Fruit fly (Drosophila melanogaster) whole organism, embryonic: ENCODE data around the gene CG3149.

ENCODE experiments used
- Bteb2 ChIP-seq: fragments of 200-800 bp; sonication (Bioruptor generic); optimal IDR thresholded peaks from 2 replicates; lab custom pipeline; 2016; ENCODE audit warnings: missing biosample characterization, missing genetic modification characterization
- CG10321 ChIP-seq: fragments of 200-800 bp; sonication (Bioruptor generic); IDR thresholded peaks from 2 replicates; pipeline ENCODE4 v1.3.6; 2022; ENCODE audit warnings: missing biosample characterization, missing genetic modification characterization
- CG11085 ChIP-seq: fragments of 200-800 bp; sonication (Bioruptor generic); IDR thresholded peaks from 2 replicates; pipeline ENCODE4 v1.3.6; 2022; ENCODE audit warnings: missing biosample characterization, missing genetic modification characterization
- CG11456 ChIP-seq: fragments of 200-800 bp; sonication (Bioruptor generic); IDR thresholded peaks from 3 replicates; pipeline ENCODE4 v1.3.6; 2022; ENCODE audit warnings: missing biosample characterization, missing genetic modification characterization
- CG12391 ChIP-seq: fragments of 200-800 bp; sonication (Bioruptor generic); optimal IDR thresholded peaks from 3 replicates; lab custom pipeline; 2018; ENCODE audit warnings: missing biosample characterization, mild to moderate bottlenecking, missing genetic modification characterization, moderate library complexity
- CG12769 ChIP-seq: fragments of 200-800 bp; sonication (Bioruptor generic); optimal IDR thresholded peaks from 2 replicates; lab custom pipeline; 2019; ENCODE audit warnings: missing biosample characterization, mild to moderate bottlenecking, missing genetic modification characterization, moderate library complexity
- CG13296 ChIP-seq: fragments of 200-800 bp; sonication (Bioruptor generic); optimal IDR thresholded peaks from 3 replicates; lab custom pipeline; 2018; ENCODE audit warnings: missing biosample characterization, mild to moderate bottlenecking, missing genetic modification characterization
- CG14860 ChIP-seq: fragments of 200-800 bp; sonication (Bioruptor generic); IDR thresholded peaks from 3 replicates; pipeline ENCODE4 v1.3.6; 2022; ENCODE audit warnings: missing biosample characterization, missing genetic modification characterization; ENCODE audit not compliant: partially characterized antibody
- CG15011 ChIP-seq: fragments of 200-800 bp; sonication (Bioruptor generic); optimal IDR thresholded peaks from 3 replicates; lab custom pipeline; 2018; ENCODE audit warnings: missing biosample characterization, mild to moderate bottlenecking, missing genetic modification characterization
- CG17361 ChIP-seq: fragments of 200-800 bp; sonication (Bioruptor generic); IDR thresholded peaks from 3 replicates; pipeline ENCODE4 v1.3.6; 2022; ENCODE audit warnings: missing biosample characterization, missing genetic modification characterization
- CG17612 ChIP-seq: fragments of 200-800 bp; sonication (Bioruptor generic); IDR thresholded peaks from 2 replicates; pipeline ENCODE4 v1.3.6; 2022; ENCODE audit warnings: missing biosample characterization, missing genetic modification characterization
- CG3281 ChIP-seq: fragments of 200-800 bp; sonication (Bioruptor generic); optimal IDR thresholded peaks from 3 replicates; lab custom pipeline; 2017; ENCODE audit warnings: missing biosample characterization, mild to moderate bottlenecking, missing genetic modification characterization
- CG6254 ChIP-seq: fragments of 200-800 bp; sonication (Bioruptor generic); optimal IDR thresholded peaks from 3 replicates; lab custom pipeline; 2017; ENCODE audit warnings: mild to moderate bottlenecking, missing biosample characterization, missing genetic modification reagents, missing genetic modification characterization
- CG6689 ChIP-seq: fragments of 200-800 bp; sonication (Bioruptor generic); IDR thresholded peaks from 2 replicates; pipeline ENCODE4 v1.3.6; 2022; ENCODE audit warnings: missing biosample characterization, missing genetic modification characterization
- CG7271 ChIP-seq: fragments of 200-800 bp; sonication (Bioruptor generic); optimal IDR thresholded peaks from 2 replicates; lab custom pipeline; 2018; ENCODE audit warnings: missing biosample characterization, mild to moderate bottlenecking, missing genetic modification characterization, moderate library complexity
- CG7372 ChIP-seq: fragments of 200-800 bp; sonication (Bioruptor generic); IDR thresholded peaks from 2 replicates; pipeline ENCODE4 v1.3.6; 2022; ENCODE audit warnings: missing biosample characterization, missing genetic modification characterization
- CG7928 ChIP-seq: fragments of 200-800 bp; sonication (Bioruptor generic); optimal IDR thresholded peaks from 2 replicates; lab custom pipeline; 2017; ENCODE audit warnings: missing biosample characterization, mild to moderate bottlenecking, missing genetic modification characterization
- CG8924 ChIP-seq: fragments of 200-800 bp; optimal IDR thresholded peaks from 3 replicates; lab custom pipeline; 2019; ENCODE audit warnings: missing biosample characterization, mild to moderate bottlenecking, missing genetic modification characterization, moderate library complexity
- Dref ChIP-seq: fragments of 200-800 bp; sonication (Bioruptor generic); IDR thresholded peaks from 2 replicates; pipeline ENCODE4 v1.3.6; 2022; ENCODE audit warnings: missing biosample characterization, missing genetic modification characterization
- Ets65A ChIP-seq: fragments of 200-800 bp; sonication (Bioruptor generic); peaks from one replicate; lab custom pipeline; 2016; ENCODE audit warnings: missing biosample characterization, missing genetic modification characterization
- Fer2 ChIP-seq: fragments of 200-800 bp; sonication (Bioruptor generic); optimal IDR thresholded peaks from 2 replicates; lab custom pipeline; 2018; ENCODE audit warnings: missing biosample characterization, mild to moderate bottlenecking, missing genetic modification characterization, moderate library complexity
- H2.0 ChIP-seq: fragments of 200-800 bp; sonication (Bioruptor generic); IDR thresholded peaks from 2 replicates; pipeline ENCODE4 v1.3.6; 2022; ENCODE audit warnings: missing biosample characterization, missing genetic modification characterization
- HLHmδ ChIP-seq: fragments of 200-800 bp; sonication (Bioruptor generic); optimal IDR thresholded peaks from 2 replicates; lab custom pipeline; 2018; ENCODE audit warnings: missing biosample characterization, mild to moderate bottlenecking, missing genetic modification characterization, moderate library complexity
- Hey ChIP-seq: fragments of 200-800 bp; sonication (Bioruptor generic); optimal IDR thresholded peaks from 3 replicates; lab custom pipeline; 2018; ENCODE audit warnings: missing biosample characterization, mild to moderate bottlenecking, missing genetic modification characterization
- HmgD ChIP-seq: fragments of 200-800 bp; sonication (Bioruptor generic); optimal IDR thresholded peaks from 3 replicates; lab custom pipeline; 2016; ENCODE audit warnings: missing biosample characterization, missing genetic modification characterization
- Lhr ChIP-seq: fragments of 200-800 bp; sonication (Bioruptor generic); optimal IDR thresholded peaks from 3 replicates; lab custom pipeline; 2017; ENCODE audit warnings: mild to moderate bottlenecking, missing biosample characterization, missing genetic modification reagents, missing genetic modification characterization
- MESR4 ChIP-seq: fragments of 200-800 bp; sonication (Bioruptor generic); optimal IDR thresholded peaks from 2 replicates; lab custom pipeline; 2018; ENCODE audit warnings: missing biosample characterization, mild to moderate bottlenecking, missing genetic modification characterization, moderate library complexity
- Med ChIP-seq: fragments of 200-800 bp; sonication (Bioruptor generic); peaks from one replicate; lab custom pipeline; 2016; ENCODE audit warnings: missing biosample characterization, missing genetic modification characterization, mild to moderate bottlenecking, inconsistent platforms, moderate library complexity
- Opbp ChIP-seq: fragments of 200-800 bp; sonication (Bioruptor generic); IDR thresholded peaks from 3 replicates; pipeline ENCODE4 v1.3.6; 2022; ENCODE audit warnings: missing biosample characterization, missing genetic modification characterization; ENCODE audit not compliant: partially characterized antibody
- PHDP ChIP-seq: fragments of 200-800 bp; sonication (Bioruptor generic); optimal IDR thresholded peaks from 3 replicates; lab custom pipeline; 2018; ENCODE audit warnings: missing biosample characterization, mild to moderate bottlenecking, missing genetic modification characterization, moderate library complexity
- Sin3A ChIP-seq: fragments of >200 bp; optimal IDR thresholded peaks from 2 replicates; lab custom pipeline; 2018
- Sox100B ChIP-seq: fragments of 200-800 bp; sonication (Bioruptor generic); optimal IDR thresholded peaks from 3 replicates; lab custom pipeline; 2018; ENCODE audit warnings: missing biosample characterization, mild to moderate bottlenecking, missing genetic modification characterization
- Sox102F ChIP-seq: fragments of 200-800 bp; sonication (Bioruptor generic); optimal IDR thresholded peaks from 2 replicates; lab custom pipeline; 2018; ENCODE audit warnings: missing biosample characterization, mild to moderate bottlenecking, missing genetic modification characterization, moderate library complexity
- Ssrp ChIP-seq: fragments of 200-800 bp; sonication (Bioruptor generic); optimal IDR thresholded peaks from 2 replicates; lab custom pipeline; 2018; ENCODE audit warnings: missing biosample characterization, mild to moderate bottlenecking, missing genetic modification characterization, moderate library complexity
- TFAM ChIP-seq: fragments of 200-800 bp; sonication (Bioruptor generic); optimal IDR thresholded peaks from 2 replicates; lab custom pipeline; 2017; ENCODE audit warnings: missing biosample characterization, missing genetic modification characterization, inconsistent platforms
- crc ChIP-seq: fragments of 200-800 bp; sonication (Bioruptor generic); optimal IDR thresholded peaks from 2 replicates; lab custom pipeline; 2016; ENCODE audit warnings: missing biosample characterization, missing genetic modification characterization
- crp ChIP-seq, 2 experiments: fragments of 200-800 bp; sonication (Bioruptor generic); optimal IDR thresholded peaks; 2 replicates in 1 of 2; 3 replicates in 1 of 2; lab custom pipeline; 2017; ENCODE audit warnings: missing biosample characterization in 2 of 2, missing genetic modification characterization in 2 of 2, mild to moderate bottlenecking in 1 of 2, moderate library complexity in 1 of 2
- gem ChIP-seq: fragments of 200-800 bp; sonication (Bioruptor generic); optimal IDR thresholded peaks from 2 replicates; lab custom pipeline; 2019; ENCODE audit warnings: missing biosample characterization, mild to moderate bottlenecking, missing genetic modification characterization, moderate library complexity
- grau ChIP-seq: fragments of 200-800 bp; optimal IDR thresholded peaks from 3 replicates; lab custom pipeline; 2019; ENCODE audit warnings: missing biosample characterization, mild to moderate bottlenecking, missing genetic modification characterization, moderate library complexity
- h ChIP-seq: fragments of >200 bp; optimal IDR thresholded peaks from 2 replicates; lab custom pipeline; 2017
- ham ChIP-seq: fragments of 200-800 bp; sonication (Bioruptor generic); IDR thresholded peaks from 2 replicates; pipeline ENCODE4 v1.3.6; 2022; ENCODE audit warnings: missing biosample characterization, missing genetic modification characterization
- hb ChIP-seq: fragments of 200-800 bp; sonication (Bioruptor generic); IDR thresholded peaks from 3 replicates; pipeline ENCODE4 v1.3.6; 2022; ENCODE audit warnings: missing biosample characterization, missing genetic modification characterization; ENCODE audit not compliant: partially characterized antibody
- nmo ChIP-seq: fragments of 200-800 bp; sonication (Bioruptor generic); optimal IDR thresholded peaks from 2 replicates; lab custom pipeline; 2018; ENCODE audit warnings: missing biosample characterization, mild to moderate bottlenecking, missing genetic modification characterization, moderate library complexity
- nom ChIP-seq: fragments of 200-800 bp; sonication (Bioruptor generic); optimal IDR thresholded peaks from 2 replicates; lab custom pipeline; 2017; ENCODE audit warnings: missing biosample characterization, missing genetic modification characterization, mild to moderate bottlenecking, moderate library complexity, missing genetic modification reagents
- otp ChIP-seq: fragments of 200-800 bp; sonication (Bioruptor generic); IDR thresholded peaks from 3 replicates; pipeline ENCODE4, ENCODE4 v1.3.6; 2022; ENCODE audit warnings: missing biosample characterization, missing genetic modification characterization
- prd ChIP-seq, 3 experiments: fragments of >200 bp in 2 of 3; fragments of 200-800 bp in 1 of 3; sonication (Bioruptor generic) in 1 of 3; optimal IDR thresholded peaks in 2 of 3; IDR thresholded peaks in 1 of 3; 2 replicates in 2 of 3; 3 replicates in 1 of 3; pipeline versions ENCODE4 v1.3.6 to Lab custom; 2017 to 2022; ENCODE audit warnings: missing biosample characterization in 1 of 3, missing genetic modification characterization in 1 of 3
- pum ChIP-seq: fragments of 200-800 bp; sonication (Bioruptor generic); optimal IDR thresholded peaks from 2 replicates; lab custom pipeline; 2016; ENCODE audit warnings: missing biosample characterization, missing genetic modification characterization
- sens-2 ChIP-seq: fragments of 200-800 bp; sonication (Bioruptor generic); IDR thresholded peaks from 2 replicates; pipeline ENCODE4 v1.3.6; 2022; ENCODE audit warnings: missing biosample characterization, missing genetic modification characterization
- trem ChIP-seq: fragments of 200-800 bp; optimal IDR thresholded peaks from 3 replicates; lab custom pipeline; 2019; ENCODE audit warnings: missing biosample characterization, mild to moderate bottlenecking, missing genetic modification characterization, moderate library complexity
- zfh2 ChIP-seq: fragments of 200-800 bp; sonication (Bioruptor generic); optimal IDR thresholded peaks from 2 replicates; lab custom pipeline; 2016; ENCODE audit warnings: missing biosample characterization, missing genetic modification characterization

CG3149 gene

dm6 chrX:5696436-5697022 lies 1.5 kb upstream of the CG3149 start (continued):
- TF ChIP-seq nom (GFP tag; lab: Kevin White, UChicago) (peak; percentile 97), zfh2 (peak; percentile 92), Ssrp (tag; lab: Kevin White, UChicago) (peak; percentile 96), Sox102F (peak; percentile 95), prd (optimal IDR thresholded peaks at IDR 0.05; lab: Kevin White, UChicago) (no peak), prd (GFP tag; IDR thresholded peaks at IDR 0.05; lab: Robert Waterston, UW) (peak; percentile 98), CG3281 (GFP tag; lab: Kevin White, UChicago) (peak; percentile 88), trem (peak; percentile 82), sens-2 (GFP tag; lab: Robert Waterston, UW) (peak; percentile 95), CG7271 (tag; lab: Kevin White, UChicago) (peak; percentile 69), h (no peak), Dref (GFP tag; lab: Robert Waterston, UW) (peak; percentile 41), HLHmδ (GFP tag; lab: Kevin White, UChicago) (peak; percentile 58), gem (tag; lab: Kevin White, UChicago) (peak; percentile 95), CG14860 (GFP tag; lab: Robert Waterston, UW) (no peak), CG11085 (GFP tag; lab: Robert Waterston, UW) (peak; percentile 86), CG11456 (GFP tag; lab: Robert Waterston, UW) (peak; percentile 96), nmo (peak; percentile 95), H2.0 (GFP tag; lab: Robert Waterston, UW) (peak; percentile 96), Lhr (GFP tag; lab: Kevin White, UChicago) (peak; percentile 87), CG12391 (tag; lab: Kevin White, UChicago) (peak; percentile 92), Opbp (no peak), TFAM (peak; percentile 81), CG8924 (tag; lab: Kevin White, UChicago) (peak; percentile 77), Med (GFP tag; lab: Kevin White, UChicago) (peak; percentile 99), CG13296 (GFP tag; lab: Kevin White, UChicago) (peak; percentile 94), Ets65A (GFP tag; lab: Kevin White, UChicago) (peak; percentile 100), CG17612 (peak; percentile 81), Hey (tag; lab: Kevin White, UChicago) (peak; percentile 75), MESR4 (GFP tag; lab: Kevin White, UChicago) (peak; percentile 47), crc (peak; percentile 95), Fer2 (tag; lab: Kevin White, UChicago) (peak; percentile 85), otp (peak; percentile 98), CG15011 (GFP tag; lab: Kevin White, UChicago) (peak; percentile 84), CG10321 (GFP tag; lab: Robert Waterston, UW) (peak; percentile 76), CG6689 (peak; percentile 95), CG7372 (GFP tag; lab: Robert Waterston, UW) (peak; percentile 92), Bteb2 (peak; percentile 95), pum (GFP tag; lab: Kevin White, UChicago) (peak; percentile 97), PHDP (tag; lab: Kevin White, UChicago) (peak; percentile 89), Sin3A (no peak), CG17361 (GFP tag; lab: Robert Waterston, UW) (peak; percentile 96), CG12769 (tag; lab: Kevin White, UChicago) (peak; percentile 91), ham (GFP tag; lab: Robert Waterston, UW) (peak; percentile 81), grau (tag; lab: Kevin White, UChicago) (peak; percentile 66), hb (GFP tag; lab: Robert Waterston, UW) (no peak), crp (GFP tag; optimal IDR thresholded peaks at IDR 0.05; lab: Kevin White, UChicago) (peak in 1 of 2 experiments; percentile 68), CG6254 (GFP tag; lab: Kevin White, UChicago) (peak; percentile 89), Sox100B (GFP tag; lab: Kevin White, UChicago) (peak; percentile 91), HmgD (GFP tag; lab: Kevin White, UChicago) (peak; percentile 97), CG7928 (GFP tag; lab: Kevin White, UChicago) (peak; percentile 66)
